Fruit fly (Drosophila melanogaster) whole organism, embryonic: ENCODE measurements around the gene CG13616.
A peak's percentile ranks its signal among the peaks of the same experiment; 100 is the strongest.

ENCODE experiments used
- Atf3 ChIP-seq: fragments of 200-800 bp; sonication (Bioruptor generic); optimal IDR thresholded peaks from 3 replicates; lab custom pipeline; 2016; ENCODE audit warnings: missing biosample characterization, missing genetic modification characterization
- Awh ChIP-seq: fragments of 200-800 bp; sonication (Bioruptor generic); IDR thresholded peaks from 2 replicates; pipeline ENCODE4, ENCODE4 v1.3.6; 2022; ENCODE audit warnings: missing biosample characterization, missing genetic modification characterization
- B-H2 ChIP-seq: fragments of 200-800 bp; sonication (Bioruptor generic); optimal IDR thresholded peaks from 2 replicates; lab custom pipeline; 2018; ENCODE audit warnings: missing biosample characterization, mild to moderate bottlenecking, missing genetic modification characterization
- CG1024 ChIP-seq: fragments of 200-800 bp; sonication (Bioruptor generic); IDR thresholded peaks from 2 replicates; pipeline ENCODE4 v1.3.6; 2022; ENCODE audit warnings: missing biosample characterization, missing genetic modification characterization
- CG10959 ChIP-seq: fragments of 200-800 bp; sonication (Bioruptor generic); IDR thresholded peaks from 2 replicates; pipeline ENCODE4 v1.3.6; 2022; ENCODE audit warnings: missing biosample characterization, missing genetic modification characterization
- CG11696 ChIP-seq: fragments of 200-800 bp; sonication (Bioruptor generic); IDR thresholded peaks from 2 replicates; pipeline ENCODE4 v1.3.6; 2022; ENCODE audit warnings: missing biosample characterization, missing genetic modification characterization
- CG14667 ChIP-seq: fragments of 200-800 bp; sonication (Bioruptor generic); IDR thresholded peaks from 2 replicates; pipeline ENCODE4 v1.3.6; 2022; ENCODE audit warnings: missing biosample characterization, missing genetic modification characterization
- CG1792 ChIP-seq: fragments of 200-800 bp; sonication (Bioruptor generic); optimal IDR thresholded peaks from 2 replicates; lab custom pipeline; 2016; ENCODE audit warnings: missing biosample characterization, missing genetic modification characterization
- CG18262 ChIP-seq: fragments of 200-800 bp; optimal IDR thresholded peaks from 3 replicates; lab custom pipeline; 2019; ENCODE audit warnings: missing biosample characterization, mild to moderate bottlenecking, missing genetic modification characterization, moderate library complexity
- CG32767 ChIP-seq: fragments of 200-800 bp; sonication (Bioruptor generic); IDR thresholded peaks from 2 replicates; pipeline ENCODE4 v1.3.6; 2022; ENCODE audit warnings: missing biosample characterization, missing genetic modification characterization
- CG3407 ChIP-seq: fragments of 200-800 bp; sonication (Bioruptor generic); optimal IDR thresholded peaks from 2 replicates; lab custom pipeline; 2018; ENCODE audit warnings: missing biosample characterization, mild to moderate bottlenecking, missing genetic modification characterization
- CG3726 ChIP-seq: fragments of 200-800 bp; sonication (Bioruptor generic); IDR thresholded peaks from 3 replicates; pipeline ENCODE4, ENCODE4 v1.3.6; 2022; ENCODE audit warnings: missing biosample characterization, missing genetic modification characterization
- CG3838 ChIP-seq: fragments of 200-800 bp; sonication (Bioruptor generic); optimal IDR thresholded peaks from 3 replicates; lab custom pipeline; 2016; ENCODE audit warnings: missing biosample characterization, missing genetic modification characterization
- CG6791 ChIP-seq: fragments of 200-800 bp; sonication (Bioruptor generic); IDR thresholded peaks from 3 replicates; pipeline ENCODE4 v1.3.6; 2022; ENCODE audit warnings: missing biosample characterization, missing genetic modification characterization; ENCODE audit not compliant: partially characterized antibody
- CG6813 ChIP-seq: fragments of 200-800 bp; sonication (Bioruptor generic); optimal IDR thresholded peaks from 2 replicates; lab custom pipeline; 2017; ENCODE audit warnings: missing biosample characterization, missing genetic modification characterization, mild to moderate bottlenecking, moderate library complexity, missing genetic modification reagents
- CG7928 ChIP-seq: fragments of 200-800 bp; sonication (Bioruptor generic); optimal IDR thresholded peaks from 2 replicates; lab custom pipeline; 2017; ENCODE audit warnings: missing biosample characterization, mild to moderate bottlenecking, missing genetic modification characterization
- Dfd ChIP-seq, 2 experiments: fragments of >200 bp; optimal IDR thresholded peaks; 2 replicates each; lab custom pipeline; 2017; ENCODE audit warnings: missing biosample characterization in 2 of 2, missing genetic modification characterization in 2 of 2
- Doc3 ChIP-seq: fragments of 200-800 bp; sonication (Bioruptor generic); IDR thresholded peaks from 3 replicates; pipeline ENCODE4 v1.3.6; 2022; ENCODE audit warnings: missing biosample characterization, missing genetic modification characterization; ENCODE audit not compliant: partially characterized antibody
- Ets65A ChIP-seq: fragments of 200-800 bp; sonication (Bioruptor generic); peaks from one replicate; lab custom pipeline; 2016; ENCODE audit warnings: missing biosample characterization, missing genetic modification characterization
- HLH3B ChIP-seq: fragments of 200-800 bp; sonication (Bioruptor generic); IDR thresholded peaks from 2 replicates; pipeline ENCODE4 v1.3.6; 2022; ENCODE audit warnings: missing biosample characterization, missing genetic modification characterization
- Jarid2 ChIP-seq: fragments of 200-800 bp; sonication (Bioruptor generic); optimal IDR thresholded peaks from 3 replicates; lab custom pipeline; 2017; ENCODE audit warnings: mild to moderate bottlenecking, missing biosample characterization, missing genetic modification reagents, missing genetic modification characterization
- Oli ChIP-seq: fragments of 200-800 bp; sonication (Bioruptor generic); optimal IDR thresholded peaks from 2 replicates; lab custom pipeline; 2018; ENCODE audit warnings: missing biosample characterization, mild to moderate bottlenecking, missing genetic modification characterization, moderate library complexity
- Optix ChIP-seq: fragments of 200-800 bp; sonication (Bioruptor generic); IDR thresholded peaks from 3 replicates; pipeline ENCODE4 v1.3.6; 2022; ENCODE audit warnings: missing biosample characterization, missing genetic modification characterization
- Side ChIP-seq: fragments of 200-800 bp; sonication (Bioruptor generic); optimal IDR thresholded peaks from 2 replicates; lab custom pipeline; 2016; ENCODE audit warnings: missing biosample characterization, missing genetic modification characterization
- TFAM ChIP-seq: fragments of 200-800 bp; sonication (Bioruptor generic); optimal IDR thresholded peaks from 2 replicates; lab custom pipeline; 2017; ENCODE audit warnings: missing biosample characterization, missing genetic modification characterization, inconsistent platforms
- ap ChIP-seq: fragments of 200-800 bp; sonication (Bioruptor generic); IDR thresholded peaks from 2 replicates; pipeline ENCODE4 v1.3.6; 2022; ENCODE audit warnings: missing biosample characterization, missing genetic modification characterization
- ato ChIP-seq: fragments of 200-800 bp; sonication (Bioruptor generic); IDR thresholded peaks from 2 replicates; pipeline ENCODE4 v1.3.6; 2022; ENCODE audit warnings: missing biosample characterization, missing genetic modification characterization; ENCODE audit not compliant: partially characterized antibody
- bab2 ChIP-seq: fragments of 200-800 bp; sonication (Bioruptor generic); optimal IDR thresholded peaks from 2 replicates; lab custom pipeline; 2016; ENCODE audit warnings: missing biosample characterization, missing genetic modification characterization
- bcd ChIP-seq: fragments of 200-800 bp; sonication (Bioruptor generic); optimal IDR thresholded peaks from 2 replicates; lab custom pipeline; 2017; ENCODE audit warnings: missing biosample characterization, mild to moderate bottlenecking, missing genetic modification characterization
- cg ChIP-seq: fragments of 200-800 bp; sonication (Bioruptor generic); optimal IDR thresholded peaks from 3 replicates; lab custom pipeline; 2019; ENCODE audit warnings: missing biosample characterization, mild to moderate bottlenecking, missing genetic modification characterization, moderate library complexity
- chm ChIP-seq: fragments of 200-800 bp; sonication (Bioruptor generic); IDR thresholded peaks from 2 replicates; pipeline ENCODE4 v1.3.6; 2022; ENCODE audit warnings: missing biosample characterization, missing genetic modification characterization
- jigr1 ChIP-seq: fragments of 200-800 bp; sonication (Bioruptor generic); IDR thresholded peaks from 3 replicates; pipeline ENCODE4 v1.3.6; 2022; ENCODE audit warnings: missing biosample characterization, missing genetic modification characterization
- lola ChIP-seq, 3 experiments: fragments of >200 bp in 2 of 3; fragments of 200-800 bp in 1 of 3; sonication (Bioruptor generic) in 1 of 3; optimal IDR thresholded peaks; 2 replicates each; lab custom pipeline; 2017 to 2019; ENCODE audit warnings: missing biosample characterization in 3 of 3, missing genetic modification characterization in 3 of 3, mild to moderate bottlenecking in 1 of 3, moderate library complexity in 1 of 3
- nerfin-1 ChIP-seq: fragments of 200-800 bp; sonication (Bioruptor generic); optimal IDR thresholded peaks from 3 replicates; lab custom pipeline; 2019; ENCODE audit warnings: missing biosample characterization, mild to moderate bottlenecking, missing genetic modification characterization, moderate library complexity
- sd ChIP-seq: fragments of 200-800 bp; sonication (Bioruptor generic); optimal IDR thresholded peaks from 3 replicates; lab custom pipeline; 2018; ENCODE audit warnings: missing biosample characterization, mild to moderate bottlenecking, missing genetic modification characterization, moderate library complexity
- tgo ChIP-seq: fragments of 200-800 bp; sonication (Bioruptor generic); IDR thresholded peaks from 3 replicates; pipeline ENCODE4 v1.3.6; 2022; ENCODE audit warnings: missing biosample characterization, missing genetic modification characterization
- tio ChIP-seq: fragments of 200-800 bp; sonication (Bioruptor generic); optimal IDR thresholded peaks from 2 replicates; lab custom pipeline; 2017; ENCODE audit warnings: missing biosample characterization, missing genetic modification characterization, inconsistent platforms
- tna ChIP-seq: fragments of 200-800 bp; sonication (Bioruptor generic); IDR thresholded peaks from 2 replicates; pipeline ENCODE4 v1.3.6; 2022; ENCODE audit warnings: missing biosample characterization, missing genetic modification characterization; ENCODE audit not compliant: partially characterized antibody
- wor ChIP-seq: fragments of 200-800 bp; sonication (Bioruptor generic); IDR thresholded peaks from 2 replicates; pipeline ENCODE4 v1.3.6; 2022; ENCODE audit warnings: missing biosample characterization, missing genetic modification characterization
- zen ChIP-seq: fragments of 200-800 bp; sonication (Bioruptor generic); optimal IDR thresholded peaks from 3 replicates; lab custom pipeline; 2018; ENCODE audit warnings: missing biosample characterization, mild to moderate bottlenecking, missing genetic modification characterization, moderate library complexity

CG13616 gene

DNA sequence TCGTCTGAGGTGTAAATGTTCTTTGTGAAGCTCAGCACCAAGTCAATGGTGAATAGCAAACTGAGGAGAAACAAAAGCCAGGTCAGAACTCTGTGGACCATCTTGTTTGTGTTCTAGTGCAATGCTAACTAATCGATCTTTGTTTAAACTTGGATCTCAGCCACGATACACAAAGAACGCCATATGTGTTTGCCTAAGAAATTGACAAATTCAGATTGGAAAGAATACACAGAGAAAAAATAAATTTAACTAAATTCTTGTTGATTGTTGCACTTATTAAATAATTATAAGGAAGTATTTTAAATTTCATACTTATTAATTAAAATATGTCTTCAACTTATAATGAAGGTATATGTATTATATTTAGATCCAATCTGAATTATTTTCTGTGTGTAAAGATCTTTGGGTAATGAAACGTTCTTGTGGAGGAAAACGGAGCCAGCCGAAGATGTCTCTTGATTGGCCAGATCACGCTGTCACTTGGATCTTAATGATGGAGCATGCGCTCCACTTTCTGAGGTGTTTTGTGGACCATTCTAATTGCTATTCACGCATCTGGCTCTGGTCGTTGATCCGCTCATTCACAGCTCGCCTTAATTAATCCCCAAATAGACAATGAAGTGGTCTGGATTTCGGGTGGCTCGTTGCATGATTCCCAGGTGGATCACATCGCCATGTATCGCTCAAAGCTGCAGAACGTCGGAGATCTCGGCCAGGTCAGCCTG lies 27.6 kb upstream of the CG13616 start, which contains the start of the genes CG17784 and CG13613:
Gene CG17784 (minus strand): TSS at position 101 of the 725 bp plus-strand sequence.
Gene CG13613 (plus strand): TSS at position 675 of the 725 bp plus-strand sequence.
- TF ChIP-seq tgo: no peak
- no peak for TF ChIP-seq Doc3 (GFP tag; lab: Robert Waterston, UW)
- TF ChIP-seq CG6813 (GFP tag; lab: Kevin White, UChicago): no peak
- TF ChIP-seq, all 482 proteins: peak for 0

DNA sequence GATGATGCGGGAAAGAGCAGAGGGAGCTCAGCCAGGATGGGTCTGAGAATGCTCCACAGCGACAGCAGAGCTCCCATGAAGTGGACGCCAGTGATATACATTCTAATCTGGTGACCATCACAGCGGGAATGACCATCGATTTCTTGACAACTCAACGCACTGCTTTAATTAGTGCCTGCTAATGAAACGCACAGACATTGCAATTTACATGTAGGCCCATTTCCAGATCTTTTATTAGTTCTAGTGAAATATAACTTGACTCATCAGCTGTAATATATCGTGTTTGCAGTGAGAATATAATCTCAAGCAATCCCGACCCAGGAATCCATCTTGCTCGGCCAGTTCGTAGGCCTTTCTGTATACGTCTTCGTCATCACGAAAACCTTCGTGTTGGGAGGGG lies 25.6 kb upstream of the CG13616 start, which contains the start of gene CG42811:
Gene CG42811 (minus strand): TSS at position 101 of the 400 bp plus-strand sequence.
- TF ChIP-seq CG10959 (GFP tag; lab: Robert Waterston, UW): no peak
- TF ChIP-seq Ets65A (GFP tag; lab: Kevin White, UChicago): peak; percentile 5
- TF ChIP-seq, all 482 proteins: peak for 1

DNA sequence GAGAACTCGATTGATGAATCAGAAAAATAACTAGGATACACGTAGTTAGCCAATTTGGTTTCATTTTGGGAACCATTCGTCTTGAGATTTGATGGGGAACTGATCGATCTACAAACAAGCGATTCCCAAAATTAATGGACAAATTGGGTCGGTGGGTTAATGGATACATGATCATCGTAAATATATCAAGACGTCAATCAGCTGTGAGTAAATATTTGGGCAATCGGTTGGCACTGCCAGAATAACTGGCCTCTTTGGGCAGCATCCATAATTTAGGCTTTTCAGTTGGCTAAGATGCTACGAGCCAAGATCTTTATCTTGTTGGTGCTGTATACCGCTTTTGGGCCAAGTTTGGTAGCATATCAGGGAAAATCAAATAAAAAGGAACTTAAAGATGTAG lies 24.6 kb upstream of the CG13616 start, which contains the start of the genes CG42812 and CG33341:
Gene CG42812 (minus strand): TSS at position 101 of the 400 bp plus-strand sequence.
Gene CG33341 (plus strand): TSS at position 295 of the 400 bp plus-strand sequence.
- no peak for TF ChIP-seq CG1792 (GFP tag; lab: Kevin White, UChicago)
- TF ChIP-seq Atf3 (GFP tag; lab: Kevin White, UChicago): no peak
- TF ChIP-seq CG3726: no peak
- TF ChIP-seq CG3407 (GFP tag; lab: Kevin White, UChicago): no peak
- no peak for TF ChIP-seq CG32767 (GFP tag; lab: Robert Waterston, UW)
- TF ChIP-seq TFAM (GFP tag; lab: Kevin White, UChicago): no peak
- no peak for TF ChIP-seq wor (GFP tag; lab: Robert Waterston, UW)
- no peak for TF ChIP-seq HLH3B (GFP tag; lab: Robert Waterston, UW)
- no peak for TF ChIP-seq zen
- no peak for TF ChIP-seq Oli (tag; lab: Kevin White, UChicago)

DNA sequence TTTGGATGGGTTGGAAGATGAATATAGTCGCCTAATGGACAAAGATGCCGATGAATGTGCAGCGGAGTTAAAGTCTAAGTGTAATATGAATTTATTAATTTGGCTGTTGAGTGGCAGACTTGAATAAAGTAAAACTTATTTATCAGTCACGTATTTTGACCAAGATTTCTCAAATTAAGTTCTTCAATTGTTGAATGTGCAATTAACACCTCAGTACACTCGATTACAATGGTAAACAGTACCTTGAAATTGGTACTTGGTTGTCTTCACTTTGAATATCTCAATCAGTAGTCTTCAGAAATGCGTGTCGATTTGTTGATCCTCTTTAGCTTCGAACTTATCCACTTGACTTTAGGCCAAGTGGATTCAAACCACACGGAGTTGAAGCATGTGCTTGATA lies 23.4 kb upstream of the CG13616 start, which contains the start of gene CG13614:
Gene CG13614 (plus strand): TSS at position 301 of the 400 bp plus-strand sequence.
- TF ChIP-seq lola (GFP tag; optimal IDR thresholded peaks at IDR 0.05; lab: Kevin White, UChicago): no peak
- no peak for TF ChIP-seq tna
- TF ChIP-seq Doc3 (GFP tag; lab: Robert Waterston, UW): no peak
- no peak for TF ChIP-seq CG18262 (tag; lab: Kevin White, UChicago)
- TF ChIP-seq CG14667 (GFP tag; lab: Robert Waterston, UW): no peak
- TF ChIP-seq ato: no peak
- no peak for TF ChIP-seq chm (GFP tag; lab: Robert Waterston, UW)
- no peak for TF ChIP-seq Optix (GFP tag; lab: Robert Waterston, UW)
- no peak for TF ChIP-seq CG6791
- no peak for TF ChIP-seq jigr1 (GFP tag; lab: Robert Waterston, UW)
- TF ChIP-seq CG7928 (GFP tag; lab: Kevin White, UChicago): no peak
- TF ChIP-seq Jarid2: no peak
- no peak for TF ChIP-seq Awh (GFP tag; lab: Robert Waterston, UW)
- no peak for TF ChIP-seq bcd (GFP tag; lab: Kevin White, UChicago)
- TF ChIP-seq nerfin-1: no peak
- TF ChIP-seq Dfd (GFP tag; optimal IDR thresholded peaks at IDR 0.05; lab: Kevin White, UChicago): no peak
- no peak for TF ChIP-seq tio

DNA sequence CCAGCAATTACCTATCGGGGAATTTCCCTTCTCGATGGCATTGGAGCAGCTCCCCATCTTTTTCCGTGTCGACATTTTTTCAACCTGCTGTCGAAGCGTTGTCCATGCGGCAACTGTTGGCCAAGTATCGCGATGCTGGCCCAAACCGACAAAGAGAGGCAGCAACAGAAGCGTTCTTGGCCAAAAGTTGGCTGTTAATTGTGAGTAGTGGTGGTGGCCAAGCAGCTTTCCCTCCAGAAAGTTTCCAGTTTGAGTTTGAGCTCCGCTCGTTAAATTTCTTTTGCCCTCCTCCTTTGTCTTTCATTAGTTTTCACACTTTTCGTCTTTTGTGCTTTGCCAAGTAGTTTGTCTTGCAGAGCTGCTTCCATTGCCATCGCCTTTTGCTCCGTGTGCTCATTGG lies 20.0 kb upstream of the CG13616 start, which contains the start of gene CG17782:
Gene CG17782 (minus strand): TSS at position 101 of the 400 bp plus-strand sequence.
- TF ChIP-seq Side (GFP tag; lab: Kevin White, UChicago) (no peak), CG1024 (GFP tag; lab: Robert Waterston, UW) (no peak), ap (GFP tag; lab: Robert Waterston, UW) (no peak), cg (GFP tag; lab: Kevin White, UChicago) (no peak), B-H2 (no peak), bab2 (no peak), CG3838 (no peak), sd (tag; lab: Kevin White, UChicago) (no peak), CG11696 (GFP tag; lab: Robert Waterston, UW) (no peak)
